Worm (Caenorhabditis elegans) whole organism, late embryonic: ENCODE results near the gene ttll-11.

Source experiments
- C38D4.7 ChIP-seq: fragments of 200-800 bp; sonication (Bioruptor generic); optimal IDR thresholded peaks from 2 replicates; lab custom pipeline; 2018; ENCODE audit warnings: mild to moderate bottlenecking, missing genetic modification characterization, moderate library complexity, missing compliant biosample characterization
- K02D7.2 ChIP-seq: sonication (generic microtip); optimal IDR thresholded peaks from 2 replicates; lab custom pipeline; 2017; ENCODE audit warnings: mild to moderate bottlenecking, missing genetic modification characterization, missing compliant biosample characterization
- K09A11.1 ChIP-seq: sonication (generic microtip); optimal IDR thresholded peaks from 2 replicates; lab custom pipeline; 2017; ENCODE audit warnings: antibody characterized with exemption, mild to moderate bottlenecking, missing genetic modification characterization, missing compliant biosample characterization; ENCODE audit not compliant: insufficient read depth
- T23F11.4 ChIP-seq: fragments of 200-800 bp; sonication (Bioruptor generic); optimal IDR thresholded peaks from 2 replicates; lab custom pipeline; 2018; ENCODE audit warnings: mild to moderate bottlenecking, missing genetic modification characterization, missing compliant biosample characterization
- Y22D7AL.16 ChIP-seq: sonication (generic microtip); optimal IDR thresholded peaks from 2 replicates; lab custom pipeline; 2016; ENCODE audit warnings: missing genetic modification characterization, missing compliant biosample characterization
- ahr-1 ChIP-seq: sonication (generic microtip); optimal IDR thresholded peaks from 2 replicates; lab custom pipeline; 2016; ENCODE audit warnings: missing genetic modification characterization, missing compliant biosample characterization
- ama-1 ChIP-seq: fragments of 150-350 bp; optimal IDR thresholded peaks from 2 replicates; lab custom pipeline; 2014
- ceh-14 ChIP-seq: sonication (generic microtip); optimal IDR thresholded peaks from 2 replicates; lab custom pipeline; 2016; ENCODE audit warnings: missing genotype, missing genetic modification characterization, missing compliant biosample characterization
- ceh-18 ChIP-seq: sonication (generic microtip); optimal IDR thresholded peaks from 2 replicates; lab custom pipeline; 2016; ENCODE audit warnings: missing genetic modification characterization, missing compliant biosample characterization
- ceh-19 ChIP-seq: fragments of 200-800 bp; sonication (Bioruptor generic); optimal IDR thresholded peaks from 2 replicates; lab custom pipeline; 2018; ENCODE audit warnings: mild to moderate bottlenecking, missing genetic modification characterization, missing compliant biosample characterization
- ceh-2 ChIP-seq: sonication (generic microtip); optimal IDR thresholded peaks from 2 replicates; lab custom pipeline; 2016; ENCODE audit warnings: missing genotype, missing genetic modification characterization, missing compliant biosample characterization
- ceh-22 ChIP-seq: sonication (generic microtip); optimal IDR thresholded peaks from 2 replicates; lab custom pipeline; 2017; ENCODE audit warnings: missing biosample characterization, missing genetic modification characterization
- ceh-48 ChIP-seq: sonication (generic microtip); optimal IDR thresholded peaks from 2 replicates; lab custom pipeline; 2016; ENCODE audit warnings: missing genetic modification characterization, inconsistent platforms, missing compliant biosample characterization
- ceh-9 ChIP-seq: sonication (generic microtip); optimal IDR thresholded peaks from 2 replicates; lab custom pipeline; 2016; ENCODE audit warnings: mild to moderate bottlenecking, missing genetic modification characterization, inconsistent platforms, missing compliant biosample characterization
- che-1 ChIP-seq: sonication (generic microtip); optimal IDR thresholded peaks from 2 replicates; lab custom pipeline; 2016; ENCODE audit warnings: mild to moderate bottlenecking, missing genetic modification characterization, missing compliant biosample characterization
- dmd-4 ChIP-seq: sonication (generic microtip); optimal IDR thresholded peaks from 2 replicates; lab custom pipeline; 2016; ENCODE audit warnings: borderline replicate concordance, missing genetic modification characterization, missing compliant biosample characterization
- dve-1 ChIP-seq: sonication (generic microtip); optimal IDR thresholded peaks from 2 replicates; lab custom pipeline; 2017; ENCODE audit warnings: antibody characterized with exemption, mild to moderate bottlenecking, missing genetic modification characterization, missing compliant biosample characterization
- elt-2 ChIP-seq: sonication (generic microtip); optimal IDR thresholded peaks from 2 replicates; lab custom pipeline; 2016; ENCODE audit warnings: missing genetic modification reagents, missing genetic modification characterization, missing compliant biosample characterization
- elt-4 ChIP-seq: sonication (generic microtip); optimal IDR thresholded peaks from 2 replicates; lab custom pipeline; 2016; ENCODE audit warnings: missing genetic modification characterization, missing compliant biosample characterization
- eyg-1 ChIP-seq: sonication (generic microtip); optimal IDR thresholded peaks from 2 replicates; lab custom pipeline; 2016; ENCODE audit warnings: missing genotype, missing genetic modification characterization, missing compliant biosample characterization
- gmeb-2 ChIP-seq: sonication (generic microtip); optimal IDR thresholded peaks from 2 replicates; lab custom pipeline; 2016; ENCODE audit warnings: missing genetic modification characterization, inconsistent platforms, missing compliant biosample characterization
- hlh-15 ChIP-seq: sonication (generic microtip); optimal IDR thresholded peaks from 2 replicates; lab custom pipeline; 2016; ENCODE audit warnings: missing genetic modification characterization, missing compliant biosample characterization
- hlh-30 ChIP-seq: sonication (generic microtip); optimal IDR thresholded peaks from 2 replicates; lab custom pipeline; 2017; ENCODE audit warnings: antibody characterized with exemption, missing genetic modification characterization, missing compliant biosample characterization; ENCODE audit not compliant: insufficient read depth
- hlh-6 ChIP-seq: sonication (generic microtip); optimal IDR thresholded peaks from 2 replicates; lab custom pipeline; 2016; ENCODE audit warnings: missing genotype, missing genetic modification characterization, missing compliant biosample characterization
- hlh-8 ChIP-seq: sonication (generic microtip); optimal IDR thresholded peaks from 2 replicates; lab custom pipeline; 2016; ENCODE audit warnings: missing genotype, missing genetic modification characterization, missing compliant biosample characterization
- lim-6 ChIP-seq: sonication (generic microtip); optimal IDR thresholded peaks from 2 replicates; lab custom pipeline; 2016; ENCODE audit warnings: missing genetic modification characterization, missing compliant biosample characterization
- lin-11 ChIP-seq: fragments of 200-800 bp; sonication (Bioruptor generic); optimal IDR thresholded peaks from 2 replicates; lab custom pipeline; 2018; ENCODE audit warnings: mild to moderate bottlenecking, missing genetic modification characterization, missing compliant biosample characterization
- mec-3 ChIP-seq: sonication (generic microtip); optimal IDR thresholded peaks from 2 replicates; lab custom pipeline; 2016; ENCODE audit warnings: borderline replicate concordance, missing genetic modification characterization, missing compliant biosample characterization
- nhr-11 ChIP-seq: fragments of 150-350 bp; optimal IDR thresholded peaks from 2 replicates; lab custom pipeline; 2014; ENCODE audit warnings: missing biosample characterization, missing genetic modification characterization
- nhr-232 ChIP-seq: sonication (generic microtip); optimal IDR thresholded peaks from 2 replicates; lab custom pipeline; 2016; ENCODE audit warnings: missing genetic modification characterization, missing compliant biosample characterization
- pat-9 ChIP-seq: fragments of 200-800 bp; sonication (Bioruptor generic); optimal IDR thresholded peaks from 2 replicates; lab custom pipeline; 2018; ENCODE audit warnings: mild to moderate bottlenecking, missing genetic modification characterization, moderate library complexity, missing compliant biosample characterization
- pax-1 ChIP-seq: fragments of 150-350 bp; optimal IDR thresholded peaks from 2 replicates; lab custom pipeline; 2014; ENCODE audit warnings: missing biosample characterization, missing genetic modification characterization
- pha-2 ChIP-seq: sonication (generic microtip); optimal IDR thresholded peaks from 2 replicates; lab custom pipeline; 2017; ENCODE audit warnings: mild to moderate bottlenecking, missing genetic modification characterization, missing compliant biosample characterization
- pqm-1 ChIP-seq: sonication (generic microtip); optimal IDR thresholded peaks from 2 replicates; lab custom pipeline; 2016; ENCODE audit warnings: missing genetic modification characterization, missing compliant biosample characterization
- ref-2 ChIP-seq: sonication (generic microtip); optimal IDR thresholded peaks from 2 replicates; lab custom pipeline; 2016; ENCODE audit warnings: missing genetic modification characterization, missing compliant biosample characterization
- rnt-1 ChIP-seq: sonication (generic microtip); optimal IDR thresholded peaks from 2 replicates; lab custom pipeline; 2016; ENCODE audit warnings: missing genetic modification characterization, missing compliant biosample characterization
- sdc-2 ChIP-seq: sonication (generic microtip); optimal IDR thresholded peaks from 2 replicates; lab custom pipeline; 2016; ENCODE audit warnings: missing genotype, missing genetic modification characterization, missing compliant biosample characterization
- tbx-2 ChIP-seq: sonication (generic microtip); optimal IDR thresholded peaks from 2 replicates; lab custom pipeline; 2016; ENCODE audit warnings: missing genetic modification characterization, missing compliant biosample characterization
- tbx-7 ChIP-seq: sonication (generic microtip); optimal IDR thresholded peaks from 2 replicates; lab custom pipeline; 2016; ENCODE audit warnings: missing genotype, missing genetic modification characterization, missing compliant biosample characterization
- ttx-3 ChIP-seq: sonication (generic microtip); optimal IDR thresholded peaks from 2 replicates; lab custom pipeline; 2016; ENCODE audit warnings: missing genetic modification reagents, missing genetic modification characterization, missing compliant biosample characterization
- unc-42 ChIP-seq: sonication (generic microtip); optimal IDR thresholded peaks from 2 replicates; lab custom pipeline; 2016; ENCODE audit warnings: missing genotype, missing genetic modification characterization, missing compliant biosample characterization
- unc-55 ChIP-seq: sonication (generic microtip); optimal IDR thresholded peaks from 2 replicates; lab custom pipeline; 2017; ENCODE audit warnings: missing biosample characterization, missing genetic modification reagents, missing genetic modification characterization
- unc-86 ChIP-seq: sonication (generic microtip); optimal IDR thresholded peaks from 2 replicates; lab custom pipeline; 2016; ENCODE audit warnings: missing genetic modification characterization, missing compliant biosample characterization
- ztf-16 ChIP-seq: sonication (generic microtip); optimal IDR thresholded peaks from 2 replicates; lab custom pipeline; 2017; ENCODE audit warnings: missing genetic modification characterization, missing compliant biosample characterization

Gene ttll-11

ce11 chrIV:8654115-8654628, 43.4 kb upstream of the ttll-11 start, which contains the start of gene C49C8.1:
C49C8.1 (plus strand) TSS chrIV:8654578.
- TF ChIP-seq ceh-48 (tag; lab: Kevin White, UChicago) (no peak), ceh-22 (tag; lab: Kevin White, UChicago) (no peak), gmeb-2 (tag; lab: Kevin White, UChicago) (no peak), elt-2 (no peak), ttx-3 (tag; lab: Kevin White, UChicago) (no peak), hlh-30 (tag; lab: Kevin White, UChicago) (peak; percentile 6), Y22D7AL.16 (tag; lab: Kevin White, UChicago) (no peak), dmd-4 (no peak)

ce11 chrIV:8658122-8658521, 39.4 kb upstream of the ttll-11 start, which contains the start of gene C49C8.6:
C49C8.6 (minus strand) TSS chrIV:8658222.
- TF ChIP-seq eyg-1 (tag; lab: Kevin White, UChicago) = no peak
- no peak for TF ChIP-seq ceh-2 (tag; lab: Kevin White, UChicago)
- no peak for TF ChIP-seq nhr-11 (tag; lab: Kevin White, UChicago)
- no peak for TF ChIP-seq rnt-1
- no peak for TF ChIP-seq che-1 (tag; lab: Kevin White, UChicago)
- no peak for TF ChIP-seq ceh-9 (tag; lab: Kevin White, UChicago)
- no peak for TF ChIP-seq pha-2 (tag; lab: Kevin White, UChicago)
- TF ChIP-seq ref-2 (tag; lab: Kevin White, UChicago) = no peak
- TF ChIP-seq elt-4 = no peak

- TF ChIP-seq ref-2 (tag; lab: Kevin White, UChicago) (no peak), ceh-18 (tag; lab: Kevin White, UChicago) (no peak), mec-3 (tag; lab: Kevin White, UChicago) (no peak), ahr-1 (tag; lab: Kevin White, UChicago) (no peak), ama-1 (lab: Kevin White, UChicago) (no peak), elt-2 (no peak), lim-6 (tag; lab: Kevin White, UChicago) (no peak), pax-1 (no peak), sdc-2 (tag; lab: Kevin White, UChicago) (no peak), K02D7.2 (tag; lab: Kevin White, UChicago) (no peak), K09A11.1 (tag; lab: Kevin White, UChicago) (no peak), ttx-3 (tag; lab: Kevin White, UChicago) (no peak), unc-42 (tag; lab: Kevin White, UChicago) (no peak), hlh-6 (tag; lab: Kevin White, UChicago) (no peak), hlh-15 (tag; lab: Kevin White, UChicago) (no peak), pha-2 (tag; lab: Kevin White, UChicago) (no peak), pqm-1 (tag; lab: Kevin White, UChicago) (no peak), nhr-232 (no peak)
- TF ChIP-seq, all 69 proteins: peak for 0
Measured at ce11 chrIV:8665778-8666177, 31.8 kb upstream of the ttll-11 start.

ce11 chrIV:8668635-8669034, 28.9 kb upstream of the ttll-11 start, which contains the start of gene cdh-5:
cdh-5 (plus strand) TSS chrIV:8668935.
- TF ChIP-seq ceh-14 (tag; lab: Kevin White, UChicago) = no peak
- no peak for TF ChIP-seq hlh-8 (tag; lab: Kevin White, UChicago)
- TF ChIP-seq ahr-1 (tag; lab: Kevin White, UChicago) = no peak
- TF ChIP-seq T23F11.4 (GFP tag; lab: Kevin White, UChicago) = no peak
- TF ChIP-seq dve-1 (tag; lab: Kevin White, UChicago) = no peak
- no peak for TF ChIP-seq ztf-16 (tag; lab: Kevin White, UChicago)
- TF ChIP-seq pax-1 = no peak
- no peak for TF ChIP-seq ceh-2 (tag; lab: Kevin White, UChicago)
- no peak for TF ChIP-seq C38D4.7 (GFP tag; lab: Kevin White, UChicago)
- no peak for TF ChIP-seq elt-2
- no peak for TF ChIP-seq tbx-7 (tag; lab: Kevin White, UChicago)
- no peak for TF ChIP-seq ceh-19 (GFP tag; lab: Kevin White, UChicago)
- TF ChIP-seq lin-11 (tag; lab: Kevin White, UChicago) = no peak
- no peak for TF ChIP-seq unc-55
- TF ChIP-seq tbx-2 (tag; lab: Kevin White, UChicago) = no peak
- no peak for TF ChIP-seq unc-86 (tag; lab: Kevin White, UChicago)
- no peak for TF ChIP-seq ceh-18 (tag; lab: Kevin White, UChicago)
- TF ChIP-seq lim-6 (tag; lab: Kevin White, UChicago) = no peak
- no peak for TF ChIP-seq pat-9 (tag; lab: Kevin White, UChicago)
